Fruit fly (Drosophila melanogaster) whole organism, wandering third instar larva: Measurements from ENCODE around the gene CG7974.
A peak's percentile ranks its signal among the peaks of the same experiment; 100 is the strongest.

Experiments
- Abd-B ChIP-seq: fragments of >200 bp; optimal IDR thresholded peaks from 2 replicates; lab custom pipeline; 2017; ENCODE audit warnings: missing biosample characterization, missing genetic modification characterization
- CG32264 ChIP-seq: fragments of 200-800 bp; sonication (Bioruptor generic); optimal IDR thresholded peaks from 2 replicates; lab custom pipeline; 2016; ENCODE audit warnings: missing biosample characterization, missing genetic modification characterization
- Dfd ChIP-seq: fragments of >200 bp; optimal IDR thresholded peaks from 2 replicates; lab custom pipeline; 2017; ENCODE audit warnings: missing biosample characterization, missing genetic modification characterization
- Dif ChIP-seq: fragments of 200-275, 200-300 bp; sonication (Bioruptor generic); optimal IDR thresholded peaks from 2 replicates; lab custom pipeline; 2018; ENCODE audit warnings: missing biosample characterization, missing genetic modification characterization; ENCODE audit not compliant: partially characterized antibody
- GATAd ChIP-seq: sonication (Bioruptor generic); optimal IDR thresholded peaks from 2 replicates; lab custom pipeline; 2016; ENCODE audit warnings: missing biosample characterization, missing genetic modification characterization
- HLH106 ChIP-seq: fragments of 200-800 bp; optimal IDR thresholded peaks from 3 replicates; lab custom pipeline; 2019; ENCODE audit warnings: missing biosample characterization, mild to moderate bottlenecking, missing genetic modification characterization, moderate library complexity
- Hnf4 ChIP-seq: fragments of 200-800 bp; sonication (Bioruptor generic); optimal IDR thresholded peaks from 2 replicates; lab custom pipeline; 2016; ENCODE audit warnings: missing biosample characterization, mild to moderate bottlenecking, missing genetic modification characterization
- Hr78 ChIP-seq: fragments of >200 bp; optimal IDR thresholded peaks from 2 replicates; lab custom pipeline; 2017; ENCODE audit warnings: missing biosample characterization, missing genetic modification characterization
- Hr83 ChIP-seq: fragments of 200-300 bp; sonication (Bioruptor generic); optimal IDR thresholded peaks from 2 replicates; lab custom pipeline; 2016; ENCODE audit warnings: missing biosample characterization, mild to moderate bottlenecking, missing genetic modification characterization, moderate library complexity; ENCODE audit not compliant: poor library complexity, severe bottlenecking
- Jra ChIP-seq: sonication (Bioruptor generic); optimal IDR thresholded peaks from 2 replicates; lab custom pipeline; 2016; ENCODE audit warnings: missing biosample characterization, missing genetic modification characterization
- Mio ChIP-seq: sonication (Bioruptor generic); optimal IDR thresholded peaks from 2 replicates; lab custom pipeline; 2016; ENCODE audit warnings: missing biosample characterization, missing genetic modification characterization
- Myc ChIP-seq: fragments of >200 bp; optimal IDR thresholded peaks from 2 replicates; lab custom pipeline; 2017
- N ChIP-seq: fragments of >200 bp; optimal IDR thresholded peaks from 2 replicates; lab custom pipeline; 2018; ENCODE audit warnings: missing biosample characterization, missing external identifiers, missing genetic modification characterization
- OdsH ChIP-seq: fragments of 200-800 bp; sonication (Bioruptor generic); optimal IDR thresholded peaks from 2 replicates; lab custom pipeline; 2016; ENCODE audit warnings: missing biosample characterization, mild to moderate bottlenecking, missing genetic modification characterization
- Sp1 ChIP-seq: fragments of 200-800 bp; sonication (Bioruptor generic); optimal IDR thresholded peaks from 3 replicates; lab custom pipeline; 2019; ENCODE audit warnings: missing biosample characterization, mild to moderate bottlenecking, missing genetic modification characterization, moderate library complexity
- Vsx2 ChIP-seq: fragments of 200-300, 225-300 bp; sonication (Bioruptor generic); optimal IDR thresholded peaks from 2 replicates; lab custom pipeline; 2018; ENCODE audit warnings: missing biosample characterization, missing genetic modification characterization; ENCODE audit not compliant: partially characterized antibody
- br ChIP-seq: fragments of 200-800 bp; sonication (Bioruptor generic); optimal IDR thresholded peaks from 2 replicates; lab custom pipeline; 2016; ENCODE audit warnings: missing biosample characterization, missing genetic modification characterization
- dl ChIP-seq, 2 experiments: fragments of 175-275, 200-275 bp in 1 of 2; fragments of 200-275 bp in 1 of 2; sonication (Bioruptor generic); optimal IDR thresholded peaks; lab custom pipeline; 2018; ENCODE audit warnings: mild to moderate bottlenecking in 2 of 2, missing biosample characterization in 2 of 2, missing genetic modification characterization in 2 of 2, moderate library complexity in 2 of 2; ENCODE audit not compliant: partially characterized antibody in 2 of 2, insufficient read depth in 1 of 2
- dmrt93B ChIP-seq: fragments of 200-800 bp; sonication (Bioruptor generic); optimal IDR thresholded peaks from 2 replicates; lab custom pipeline; 2018; ENCODE audit warnings: missing biosample characterization, mild to moderate bottlenecking, missing genetic modification characterization
- ey ChIP-seq: fragments of 200-800 bp; sonication (Bioruptor generic); optimal IDR thresholded peaks from 2 replicates; lab custom pipeline; 2016; ENCODE audit warnings: missing biosample characterization, missing genetic modification characterization
- foxo ChIP-seq, 2 experiments: fragments of 200-800 bp; sonication (Bioruptor generic); optimal IDR thresholded peaks; 2 replicates in 1 of 2; 3 replicates in 1 of 2; lab custom pipeline; 2016 to 2017; ENCODE audit warnings: missing biosample characterization in 2 of 2, missing genetic modification characterization in 2 of 2
- fru ChIP-seq: fragments of 200-800 bp; sonication (Bioruptor generic); optimal IDR thresholded peaks from 3 replicates; lab custom pipeline; 2016; ENCODE audit warnings: missing biosample characterization, mild to moderate bottlenecking, missing genetic modification characterization
- h ChIP-seq: fragments of 200-800 bp; sonication (Bioruptor generic); optimal IDR thresholded peaks from 3 replicates; lab custom pipeline; 2016; ENCODE audit warnings: missing biosample characterization, mild to moderate bottlenecking, missing genetic modification characterization
- jim ChIP-seq: fragments of 175-275, 200-325 bp; sonication (Bioruptor generic); optimal IDR thresholded peaks from 2 replicates; lab custom pipeline; 2016; ENCODE audit warnings: missing biosample characterization, mild to moderate bottlenecking, missing genetic modification characterization
- lola ChIP-seq: fragments of >200 bp; optimal IDR thresholded peaks from 2 replicates; lab custom pipeline; 2017; ENCODE audit warnings: missing biosample characterization, missing genetic modification characterization
- pan ChIP-seq: fragments of >200 bp; optimal IDR thresholded peaks from 2 replicates; lab custom pipeline; 2017
- psq ChIP-seq: fragments of 200-800 bp; sonication (Bioruptor generic); optimal IDR thresholded peaks from 3 replicates; lab custom pipeline; 2017; ENCODE audit warnings: missing biosample characterization, mild to moderate bottlenecking, missing genetic modification characterization, moderate library complexity
- rgr ChIP-seq: fragments of 200-800 bp; sonication (Bioruptor generic); optimal IDR thresholded peaks from 3 replicates; lab custom pipeline; 2016; ENCODE audit warnings: missing biosample characterization, mild to moderate bottlenecking, missing genetic modification characterization
- sage ChIP-seq: fragments of 200-800 bp; sonication (Bioruptor generic); optimal IDR thresholded peaks from 2 replicates; lab custom pipeline; 2016; ENCODE audit warnings: missing biosample characterization, mild to moderate bottlenecking, missing genetic modification characterization
- sv ChIP-seq: fragments of 200-800 bp; sonication (Bioruptor generic); optimal IDR thresholded peaks from 3 replicates; lab custom pipeline; 2016; ENCODE audit warnings: missing biosample characterization, missing genetic modification characterization
- tai ChIP-seq: sonication (Bioruptor generic); optimal IDR thresholded peaks from 2 replicates; lab custom pipeline; 2016; ENCODE audit warnings: missing biosample characterization, missing genetic modification characterization
- usp ChIP-seq: fragments of >200 bp; optimal IDR thresholded peaks from 2 replicates; lab custom pipeline; 2017; ENCODE audit warnings: missing biosample characterization, missing genetic modification characterization
- woc ChIP-seq: sonication (Bioruptor generic); optimal IDR thresholded peaks from 2 replicates; lab custom pipeline; 2016; ENCODE audit warnings: missing biosample characterization, mild to moderate bottlenecking, missing genetic modification characterization

CG7974 gene

DNA sequence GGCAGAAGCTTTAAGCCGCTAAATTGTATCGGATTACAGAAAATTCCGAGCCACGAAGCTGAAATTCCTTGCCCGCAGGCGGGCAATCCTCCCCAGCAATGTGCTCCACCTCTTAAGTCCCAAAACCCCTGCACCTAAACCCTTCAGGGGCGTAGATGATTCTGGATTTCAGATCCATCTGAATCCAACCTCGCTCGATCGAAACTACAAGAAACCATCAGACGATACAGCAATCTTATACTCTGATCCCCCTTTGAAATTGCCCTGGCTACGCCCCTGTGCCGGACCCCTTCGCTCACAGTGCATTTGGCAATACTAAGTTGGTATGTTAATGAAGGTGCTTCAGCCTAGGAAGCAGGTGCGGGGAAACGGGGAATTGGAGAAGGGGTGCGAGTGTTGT is 18.2 kb downstream of the CG7974 start (continued):
- TF ChIP-seq Dif (no peak), GATAd (no peak), usp (GFP tag; lab: Kevin White, UChicago) (no peak), Myc (lab: Kevin White, UChicago) (no peak), Abd-B (no peak), br (GFP tag; lab: Kevin White, UChicago) (peak; percentile 58), lola (GFP tag; lab: Kevin White, UChicago) (no peak), Hr78 (GFP tag; lab: Kevin White, UChicago) (no peak), dl (GFP tag; optimal IDR thresholded peaks at IDR 0.05; lab: Kevin White, UChicago; ENCODE audit: insufficient read depth in 1 of 2, partially characterized antibody in 2 of 2) (no peak)

- no peak for TF ChIP-seq Mio (GFP tag; lab: Kevin White, UChicago)
- TF ChIP-seq, all 38 proteins: peak for 0
Measured at dm6 chr3L:1688161-1688560, 23.2 kb downstream of the CG7974 start.

dm6 chr3L:1688569-1688968 is 23.6 kb downstream of the CG7974 start:
- TF ChIP-seq Myc (lab: Kevin White, UChicago) (no peak), N (GFP tag; lab: Kevin White, UChicago) (no peak), OdsH (GFP tag; lab: Kevin White, UChicago) (no peak), Dfd (GFP tag; lab: Kevin White, UChicago) (no peak), Jra (GFP tag; lab: Kevin White, UChicago) (no peak), sage (GFP tag; lab: Kevin White, UChicago) (no peak), rgr (GFP tag; lab: Kevin White, UChicago) (no peak)

- TF ChIP-seq Vsx2 (GFP tag; lab: Kevin White, UChicago) (no peak), sv (GFP tag; lab: Kevin White, UChicago) (no peak), pan (no peak), Hr83 (peak; percentile 92), ey (GFP tag; lab: Kevin White, UChicago) (peak; percentile 45), jim (peak; percentile 14), fru (GFP tag; lab: Kevin White, UChicago) (peak; percentile 51), Sp1 (GFP tag; lab: Kevin White, UChicago) (peak; percentile 20), OdsH (GFP tag; lab: Kevin White, UChicago) (peak; percentile 8), tai (GFP tag; lab: Kevin White, UChicago) (no peak), psq (no peak), woc (peak; percentile 15), h (GFP tag; lab: Kevin White, UChicago) (peak; percentile 71), br (GFP tag; lab: Kevin White, UChicago) (peak; percentile 48), Dif (no peak), foxo (GFP tag; optimal IDR thresholded peaks at IDR 0.05; lab: Kevin White, UChicago) (peak in 1 of 2 experiments; percentile 63), Hnf4 (GFP tag; lab: Kevin White, UChicago) (peak; percentile 19), rgr (GFP tag; lab: Kevin White, UChicago) (peak; percentile 46), dmrt93B (GFP tag; lab: Kevin White, UChicago) (peak; percentile 34), HLH106 (tag; lab: Kevin White, UChicago) (peak; percentile 45), CG32264 (no peak), Mio (GFP tag; lab: Kevin White, UChicago) (no peak)
- TF ChIP-seq, all 38 proteins: peak for 14
Measured at dm6 chr3L:1690727-1691413, 25.9 kb downstream of the CG7974 start.
